Worm (Caenorhabditis elegans) whole organism, late embryonic: ENCODE measurements around the gene F15E6.6.

Experiments used
- C08G9.2 ChIP-seq: sonication (generic microtip); optimal IDR thresholded peaks from 2 replicates; lab custom pipeline; 2016; ENCODE audit warnings: mild to moderate bottlenecking, missing genetic modification characterization, moderate library complexity, missing compliant biosample characterization
- K09A11.1 ChIP-seq: sonication (generic microtip); optimal IDR thresholded peaks from 2 replicates; lab custom pipeline; 2017; ENCODE audit warnings: antibody characterized with exemption, mild to moderate bottlenecking, missing genetic modification characterization, missing compliant biosample characterization; ENCODE audit not compliant: insufficient read depth
- T23F11.4 ChIP-seq: fragments of 200-800 bp; sonication (Bioruptor generic); optimal IDR thresholded peaks from 2 replicates; lab custom pipeline; 2018; ENCODE audit warnings: mild to moderate bottlenecking, missing genetic modification characterization, missing compliant biosample characterization
- Y22D7AL.16 ChIP-seq: sonication (generic microtip); optimal IDR thresholded peaks from 2 replicates; lab custom pipeline; 2016; ENCODE audit warnings: missing genetic modification characterization, missing compliant biosample characterization
- ama-1 ChIP-seq: fragments of 150-350 bp; optimal IDR thresholded peaks from 2 replicates; lab custom pipeline; 2014
- ceh-14 ChIP-seq: sonication (generic microtip); optimal IDR thresholded peaks from 2 replicates; lab custom pipeline; 2016; ENCODE audit warnings: missing genotype, missing genetic modification characterization, missing compliant biosample characterization
- ceh-2 ChIP-seq: sonication (generic microtip); optimal IDR thresholded peaks from 2 replicates; lab custom pipeline; 2016; ENCODE audit warnings: missing genotype, missing genetic modification characterization, missing compliant biosample characterization
- ceh-22 ChIP-seq: sonication (generic microtip); optimal IDR thresholded peaks from 2 replicates; lab custom pipeline; 2017; ENCODE audit warnings: missing biosample characterization, missing genetic modification characterization
- ceh-6 ChIP-seq: fragments of 200-800 bp; sonication (Bioruptor generic); optimal IDR thresholded peaks from 2 replicates; lab custom pipeline; 2018; ENCODE audit warnings: mild to moderate bottlenecking, missing genetic modification characterization, missing compliant biosample characterization
- elt-4 ChIP-seq: sonication (generic microtip); optimal IDR thresholded peaks from 2 replicates; lab custom pipeline; 2016; ENCODE audit warnings: missing genetic modification characterization, missing compliant biosample characterization
- ets-4 ChIP-seq: sonication (generic microtip); optimal IDR thresholded peaks from 2 replicates; lab custom pipeline; 2016; ENCODE audit warnings: missing genetic modification characterization, missing compliant biosample characterization
- eyg-1 ChIP-seq: sonication (generic microtip); optimal IDR thresholded peaks from 2 replicates; lab custom pipeline; 2016; ENCODE audit warnings: missing genotype, missing genetic modification characterization, missing compliant biosample characterization
- fax-1 ChIP-seq: sonication (generic microtip); optimal IDR thresholded peaks from 2 replicates; lab custom pipeline; 2016; ENCODE audit warnings: missing genotype, missing genetic modification characterization, missing compliant biosample characterization
- fkh-10 ChIP-seq: fragments of 150-350 bp; optimal IDR thresholded peaks from 2 replicates; lab custom pipeline; 2014; ENCODE audit warnings: missing biosample characterization, missing genetic modification reagents, missing genetic modification characterization
- fkh-6 ChIP-seq: sonication (generic microtip); optimal IDR thresholded peaks from 2 replicates; lab custom pipeline; 2016; ENCODE audit warnings: missing genetic modification characterization, missing compliant biosample characterization
- hlh-13 ChIP-seq: fragments of 200-800 bp; sonication (Bioruptor generic); optimal IDR thresholded peaks from 2 replicates; lab custom pipeline; 2018; ENCODE audit warnings: mild to moderate bottlenecking, missing genetic modification characterization, missing compliant biosample characterization
- hlh-15 ChIP-seq: sonication (generic microtip); optimal IDR thresholded peaks from 2 replicates; lab custom pipeline; 2016; ENCODE audit warnings: missing genetic modification characterization, missing compliant biosample characterization
- hlh-30 ChIP-seq: sonication (generic microtip); optimal IDR thresholded peaks from 2 replicates; lab custom pipeline; 2017; ENCODE audit warnings: antibody characterized with exemption, missing genetic modification characterization, missing compliant biosample characterization; ENCODE audit not compliant: insufficient read depth
- hlh-6 ChIP-seq: sonication (generic microtip); optimal IDR thresholded peaks from 2 replicates; lab custom pipeline; 2016; ENCODE audit warnings: missing genotype, missing genetic modification characterization, missing compliant biosample characterization
- hlh-8 ChIP-seq: sonication (generic microtip); optimal IDR thresholded peaks from 2 replicates; lab custom pipeline; 2016; ENCODE audit warnings: missing genotype, missing genetic modification characterization, missing compliant biosample characterization
- lim-6 ChIP-seq: sonication (generic microtip); optimal IDR thresholded peaks from 2 replicates; lab custom pipeline; 2016; ENCODE audit warnings: missing genetic modification characterization, missing compliant biosample characterization
- madf-2 ChIP-seq: sonication (generic microtip); optimal IDR thresholded peaks from 2 replicates; lab custom pipeline; 2017; ENCODE audit warnings: missing genetic modification characterization, missing compliant biosample characterization
- mec-3 ChIP-seq: sonication (generic microtip); optimal IDR thresholded peaks from 2 replicates; lab custom pipeline; 2016; ENCODE audit warnings: borderline replicate concordance, missing genetic modification characterization, missing compliant biosample characterization
- pros-1 ChIP-seq: fragments of 150-350 bp; optimal IDR thresholded peaks from 2 replicates; lab custom pipeline; 2014; ENCODE audit warnings: missing biosample characterization, missing genetic modification reagents, missing genetic modification characterization
- tbx-7 ChIP-seq: sonication (generic microtip); optimal IDR thresholded peaks from 2 replicates; lab custom pipeline; 2016; ENCODE audit warnings: missing genotype, missing genetic modification characterization, missing compliant biosample characterization
- ttx-3 ChIP-seq: sonication (generic microtip); optimal IDR thresholded peaks from 2 replicates; lab custom pipeline; 2016; ENCODE audit warnings: missing genetic modification reagents, missing genetic modification characterization, missing compliant biosample characterization
- unc-3 ChIP-seq, 2 experiments: fragments of 200-800 bp in 1 of 2; sonication (Bioruptor generic) in 1 of 2; sonication (generic microtip) in 1 of 2; conservative IDR thresholded peaks in 1 of 2; optimal IDR thresholded peaks in 1 of 2; 2 replicates each; pipeline versions ENCODE4 v1.3.6 to Lab custom; 2016 to 2022; ENCODE audit warnings: missing compliant biosample characterization in 2 of 2, missing genetic modification characterization in 2 of 2, missing genetic modification reagents in 1 of 2
- unc-42 ChIP-seq: sonication (generic microtip); optimal IDR thresholded peaks from 2 replicates; lab custom pipeline; 2016; ENCODE audit warnings: missing genotype, missing genetic modification characterization, missing compliant biosample characterization
- ztf-16 ChIP-seq: sonication (generic microtip); optimal IDR thresholded peaks from 2 replicates; lab custom pipeline; 2017; ENCODE audit warnings: missing genetic modification characterization, missing compliant biosample characterization

F15E6.6 gene

ce11 chrIV:4236025-4236407, 47.9 kb downstream of the F15E6.6 start:
- TF ChIP-seq K09A11.1 (tag; lab: Kevin White, UChicago) = no peak
- TF ChIP-seq lim-6 = no peak
- peak; percentile 25 for TF ChIP-seq mec-3
- TF ChIP-seq C08G9.2 = peak; percentile 1
- no peak for TF ChIP-seq elt-4 (tag; lab: Kevin White, UChicago)
- TF ChIP-seq fkh-6 = no peak
- TF ChIP-seq ceh-22 (tag; lab: Kevin White, UChicago) = no peak
- no peak for TF ChIP-seq tbx-7 (tag; lab: Kevin White, UChicago)
- TF ChIP-seq unc-3 (GFP tag; conservative IDR thresholded peaks at IDR 0.05; lab: Robert Waterston, UW) = no peak
- no peak for TF ChIP-seq unc-3 (tag; optimal IDR thresholded peaks at IDR 0.05; lab: Kevin White, UChicago)
- TF ChIP-seq hlh-15 (tag; lab: Kevin White, UChicago) = no peak

DNA sequence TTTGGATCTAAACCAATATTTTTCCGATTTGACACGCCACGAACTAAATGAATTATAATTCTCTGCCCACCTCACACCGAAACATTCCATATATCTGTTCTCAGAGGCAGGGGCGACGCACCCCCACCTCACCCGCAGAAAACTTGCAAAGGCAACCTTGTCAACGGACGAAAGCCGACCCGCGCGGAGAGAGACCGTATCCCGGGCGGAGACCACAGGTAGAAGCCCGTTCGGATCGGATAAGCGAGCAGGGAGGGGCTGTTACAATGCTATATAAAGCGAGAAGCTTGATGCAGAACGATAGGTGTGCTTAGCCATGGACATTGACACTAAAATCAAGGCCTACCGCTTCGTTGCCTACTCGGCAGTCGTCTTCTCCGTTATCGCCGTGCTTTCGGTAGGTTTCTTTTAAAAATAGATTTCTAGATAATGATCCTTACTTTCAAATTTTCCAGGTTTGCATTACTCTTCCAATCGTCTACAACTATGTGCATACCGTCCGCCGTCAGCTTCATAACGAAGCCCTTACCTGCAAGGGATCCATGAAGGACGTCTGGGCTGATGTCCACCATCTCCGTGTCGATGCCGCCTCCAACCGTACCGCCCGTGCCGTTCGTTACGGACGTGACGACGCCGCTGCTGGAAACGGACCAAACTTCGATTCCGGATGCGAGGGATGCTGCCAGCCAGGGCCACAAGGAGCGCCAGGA, 48.5 kb downstream of the F15E6.6 start, which contains the start of the genes zipt-2.2 and dpy-13:
Gene zipt-2.2, minus strand, starts transcription at position 51 of the 710 bp plus-strand sequence.
Gene dpy-13, plus strand, starts transcription at position 300 of the 710 bp plus-strand sequence.
- TF ChIP-seq fkh-10 (no peak), ama-1 (lab: Kevin White, UChicago) (no peak), Y22D7AL.16 (tag; lab: Kevin White, UChicago) (no peak), T23F11.4 (no peak), ceh-14 (tag; lab: Kevin White, UChicago) (no peak), eyg-1 (tag; lab: Kevin White, UChicago) (no peak), hlh-8 (tag; lab: Kevin White, UChicago) (no peak), ets-4 (tag; lab: Kevin White, UChicago) (no peak), unc-42 (tag; lab: Kevin White, UChicago) (no peak), hlh-13 (GFP tag; lab: Kevin White, UChicago) (no peak), ttx-3 (tag; lab: Kevin White, UChicago) (no peak), ceh-6 (GFP tag; lab: Kevin White, UChicago) (no peak), hlh-6 (no peak), fax-1 (tag; lab: Kevin White, UChicago) (no peak), ceh-2 (tag; lab: Kevin White, UChicago) (no peak), hlh-30 (no peak), ztf-16 (tag; lab: Kevin White, UChicago) (no peak), pros-1 (tag; lab: Kevin White, UChicago) (no peak), madf-2 (no peak)
